Worm (Caenorhabditis elegans) whole organism, young adult: ENCODE results near the gene sru-42.

Source experiments
- C17E4.6 ChIP-seq: fragments of 200-800 bp; sonication (Bioruptor generic); IDR thresholded peaks from 2 replicates; pipeline ENCODE4 v1.3.6; 2022; ENCODE audit warnings: missing genetic modification reagents, missing genetic modification characterization, missing compliant biosample characterization
- D2030.7 ChIP-seq: fragments of 200-800 bp; sonication (Bioruptor generic); IDR thresholded peaks from 2 replicates; pipeline ENCODE4 v1.3.6; 2022; ENCODE audit warnings: missing genetic modification reagents, missing genetic modification characterization, missing compliant biosample characterization
- F22D6.2 ChIP-seq: sonication (generic microtip); optimal IDR thresholded peaks from 2 replicates; lab custom pipeline; 2016; ENCODE audit warnings: mild to moderate bottlenecking, missing genetic modification characterization, missing compliant biosample characterization
- F37B4.10 ChIP-seq: fragments of 200-800 bp; sonication (Bioruptor generic); IDR thresholded peaks from 2 replicates; pipeline ENCODE4 v1.3.6; 2022; ENCODE audit warnings: missing genetic modification characterization, missing compliant biosample characterization
- F39B2.1 ChIP-seq: fragments of 200-800 bp; sonication (Bioruptor generic); IDR thresholded peaks from 2 replicates; pipeline ENCODE4 v1.3.6; 2022; ENCODE audit warnings: missing genetic modification reagents, missing genetic modification characterization, missing compliant biosample characterization
- F55B11.4 ChIP-seq: sonication (generic microtip); optimal IDR thresholded peaks from 2 replicates; lab custom pipeline; 2016; ENCODE audit warnings: missing compliant biosample characterization, missing genetic modification characterization, borderline replicate concordance; ENCODE audit not compliant: insufficient read depth
- K12H6.12 ChIP-seq: fragments of 200-800 bp; sonication (Bioruptor generic); optimal IDR thresholded peaks from 2 replicates; lab custom pipeline; 2018; ENCODE audit warnings: mild to moderate bottlenecking, missing genetic modification characterization, missing compliant biosample characterization
- T07F8.4 ChIP-seq: sonication (generic microtip); optimal IDR thresholded peaks from 2 replicates; lab custom pipeline; 2016; ENCODE audit warnings: mild to moderate bottlenecking, missing genetic modification characterization, moderate library complexity, missing compliant biosample characterization
- Y79H2A.3 ChIP-seq: fragments of 200-800 bp; sonication (Bioruptor generic); conservative IDR thresholded peaks from 2 replicates; pipeline ENCODE4 v1.3.6; 2022; ENCODE audit warnings: missing genetic modification reagents, missing genetic modification characterization, missing compliant biosample characterization
- aptf-2 ChIP-seq: fragments of 200-800 bp; sonication (Bioruptor generic); conservative IDR thresholded peaks from 2 replicates; pipeline ENCODE4 v1.3.6; 2022; ENCODE audit warnings: missing genetic modification reagents, missing genetic modification characterization, missing compliant biosample characterization
- atf-7 ChIP-seq: sonication (generic microtip); optimal IDR thresholded peaks from 2 replicates; lab custom pipeline; 2017; ENCODE audit warnings: mild to moderate bottlenecking, missing genetic modification characterization, missing compliant biosample characterization
- athp-1 ChIP-seq: sonication (generic microtip); optimal IDR thresholded peaks from 2 replicates; lab custom pipeline; 2017; ENCODE audit warnings: mild to moderate bottlenecking, missing genetic modification characterization, missing compliant biosample characterization
- attf-5 ChIP-seq: fragments of 200-800 bp; sonication (Bioruptor generic); optimal IDR thresholded peaks from 2 replicates; lab custom pipeline; 2018; ENCODE audit warnings: mild to moderate bottlenecking, missing genetic modification characterization, missing compliant biosample characterization
- cebp-1 ChIP-seq, 2 experiments: fragments of 200-800 bp in 1 of 2; sonication (Bioruptor generic) in 1 of 2; sonication (generic microtip) in 1 of 2; IDR thresholded peaks in 1 of 2; optimal IDR thresholded peaks in 1 of 2; 2 replicates each; pipeline versions ENCODE4 v1.3.6 to Lab custom; 2017 to 2022; ENCODE audit warnings: missing compliant biosample characterization in 2 of 2, missing genetic modification characterization in 2 of 2, mild to moderate bottlenecking in 1 of 2, missing genetic modification reagents in 1 of 2, moderate library complexity in 1 of 2
- cebp-2 ChIP-seq: fragments of 200-800 bp; sonication (Bioruptor generic); IDR thresholded peaks from 2 replicates; pipeline ENCODE4 v1.3.6; 2022; ENCODE audit warnings: missing genetic modification characterization, missing compliant biosample characterization
- ceh-100 ChIP-seq: fragments of 200-800 bp; sonication (Bioruptor generic); IDR thresholded peaks from 2 replicates; pipeline ENCODE4 v1.3.6; 2022; ENCODE audit warnings: missing genetic modification reagents, missing genetic modification characterization, missing compliant biosample characterization
- ceh-91 ChIP-seq: fragments of 200-800 bp; sonication (Bioruptor generic); IDR thresholded peaks from 2 replicates; pipeline ENCODE4 v1.3.6; 2022; ENCODE audit warnings: missing genetic modification reagents, missing genetic modification characterization, missing compliant biosample characterization
- chd-7 ChIP-seq: sonication (generic microtip); optimal IDR thresholded peaks from 2 replicates; lab custom pipeline; 2016; ENCODE audit warnings: mild to moderate bottlenecking, missing genetic modification characterization, moderate library complexity, missing compliant biosample characterization
- dox-1 ChIP-seq: fragments of 200-800 bp; sonication (Bioruptor generic); IDR thresholded peaks from 2 replicates; pipeline ENCODE4 v1.3.6; 2022; ENCODE audit warnings: missing genetic modification reagents, missing genetic modification characterization, missing compliant biosample characterization
- dpl-1 ChIP-seq: fragments of 150-350 bp; optimal IDR thresholded peaks from 2 replicates; lab custom pipeline; 2014; ENCODE audit warnings: missing biosample characterization, missing genetic modification reagents, missing genetic modification characterization
- egl-44 ChIP-seq: fragments of 200-800 bp; sonication (Bioruptor generic); IDR thresholded peaks from 2 replicates; pipeline ENCODE4 v1.3.6; 2022; ENCODE audit warnings: missing genetic modification reagents, missing genetic modification characterization, missing compliant biosample characterization
- gei-17 ChIP-seq: fragments of 200-800 bp; sonication (Bioruptor generic); optimal IDR thresholded peaks from 2 replicates; lab custom pipeline; 2018; ENCODE audit warnings: mild to moderate bottlenecking, missing genetic modification characterization, missing compliant biosample characterization
- him-1 ChIP-seq: sonication (generic microtip); optimal IDR thresholded peaks from 2 replicates; lab custom pipeline; 2016; ENCODE audit warnings: missing genotype, missing genetic modification reagents, missing genetic modification characterization, missing compliant biosample characterization
- hmg-1.2 ChIP-seq: fragments of 200-800 bp; sonication (Bioruptor generic); IDR thresholded peaks from 2 replicates; pipeline ENCODE4 v1.3.6; 2022; ENCODE audit warnings: missing genetic modification reagents, missing genetic modification characterization, missing compliant biosample characterization
- hmg-20 ChIP-seq: fragments of 200-800 bp; sonication (Bioruptor generic); IDR thresholded peaks from 2 replicates; pipeline ENCODE4 v1.3.6; 2022; ENCODE audit warnings: missing genetic modification reagents, missing genetic modification characterization, missing compliant biosample characterization
- hrde-1 ChIP-seq: sonication (generic microtip); optimal IDR thresholded peaks from 2 replicates; lab custom pipeline; 2016; ENCODE audit warnings: missing genetic modification characterization, mild to moderate bottlenecking, missing compliant biosample characterization, moderate library complexity, missing genotype, missing genetic modification reagents, borderline replicate concordance
- lag-1 ChIP-seq: fragments of 200-800 bp; sonication (Bioruptor generic); IDR thresholded peaks from 2 replicates; pipeline ENCODE4 v1.3.6; 2022; ENCODE audit warnings: missing genetic modification reagents, missing genetic modification characterization, missing compliant biosample characterization
- lsl-1 ChIP-seq: fragments of 200-800 bp; sonication (Bioruptor generic); optimal IDR thresholded peaks from 2 replicates; lab custom pipeline; 2018; ENCODE audit warnings: mild to moderate bottlenecking, missing genetic modification characterization, moderate library complexity, missing compliant biosample characterization
- mcd-1 ChIP-seq: fragments of 200-800 bp; sonication (Bioruptor generic); IDR thresholded peaks from 2 replicates; pipeline ENCODE4 v1.3.6; 2022; ENCODE audit warnings: missing genetic modification reagents, missing genetic modification characterization, missing compliant biosample characterization
- mxl-1 ChIP-seq: sonication (generic microtip); optimal IDR thresholded peaks from 2 replicates; lab custom pipeline; 2016; ENCODE audit warnings: missing genetic modification characterization, missing compliant biosample characterization
- nfya-1 ChIP-seq: sonication (generic microtip); optimal IDR thresholded peaks from 2 replicates; lab custom pipeline; 2017; ENCODE audit warnings: antibody characterized with exemption, missing compliant biosample characterization, missing genetic modification characterization, borderline replicate concordance; ENCODE audit not compliant: insufficient read depth
- nhr-120 ChIP-seq: fragments of 200-800 bp; sonication (Bioruptor generic); IDR thresholded peaks from 2 replicates; pipeline ENCODE4 v1.3.6; 2022; ENCODE audit warnings: missing genetic modification characterization, missing compliant biosample characterization
- nhr-179 ChIP-seq: sonication (generic microtip); optimal IDR thresholded peaks from 2 replicates; lab custom pipeline; 2016; ENCODE audit warnings: mild to moderate bottlenecking, missing genetic modification characterization, missing compliant biosample characterization
- nhr-80 ChIP-seq: sonication (generic microtip); optimal IDR thresholded peaks from 2 replicates; lab custom pipeline; 2016; ENCODE audit warnings: missing genetic modification characterization, missing compliant biosample characterization
- rec-8 ChIP-seq, 2 experiments: sonication (generic microtip); optimal IDR thresholded peaks; 2 replicates each; lab custom pipeline; 2016; ENCODE audit warnings: mild to moderate bottlenecking in 2 of 2, missing genetic modification characterization in 2 of 2, missing genetic modification reagents in 2 of 2, missing genotype in 2 of 2, missing biosample characterization in 1 of 2, missing compliant biosample characterization in 1 of 2, moderate library complexity in 1 of 2
- repo-1 ChIP-seq: sonication (generic microtip); optimal IDR thresholded peaks from 2 replicates; lab custom pipeline; 2017; ENCODE audit warnings: mild to moderate bottlenecking, missing genetic modification characterization, missing compliant biosample characterization
- sdz-38 ChIP-seq: sonication (generic microtip); optimal IDR thresholded peaks from 2 replicates; lab custom pipeline; 2016; ENCODE audit warnings: missing genotype, missing genetic modification characterization, missing compliant biosample characterization
- sptf-2 ChIP-seq: fragments of 200-800 bp; sonication (Bioruptor generic); optimal IDR thresholded peaks from 2 replicates; lab custom pipeline; 2018; ENCODE audit warnings: mild to moderate bottlenecking, missing genetic modification characterization, missing compliant biosample characterization
- tbp1 ChIP-seq: fragments of 200-800 bp; sonication (Bioruptor generic); optimal IDR thresholded peaks from 2 replicates; lab custom pipeline; 2018; ENCODE audit warnings: mild to moderate bottlenecking, missing genetic modification characterization, missing compliant biosample characterization
- unc-130 ChIP-seq: sonication (generic microtip); optimal IDR thresholded peaks from 2 replicates; lab custom pipeline; 2016; ENCODE audit warnings: missing genetic modification reagents, missing genetic modification characterization, missing compliant biosample characterization
- xnd-1 ChIP-seq: sonication (generic microtip); optimal IDR thresholded peaks from 2 replicates; lab custom pipeline; 2016; ENCODE audit warnings: missing genotype, missing genetic modification reagents, missing genetic modification characterization, missing compliant biosample characterization
- zim-3 ChIP-seq: sonication (generic microtip); optimal IDR thresholded peaks from 2 replicates; lab custom pipeline; 2017; ENCODE audit warnings: mild to moderate bottlenecking, missing genetic modification characterization, moderate library complexity, missing compliant biosample characterization
- ztf-22 ChIP-seq: fragments of 200-800 bp; sonication (Bioruptor generic); optimal IDR thresholded peaks from 2 replicates; lab custom pipeline; 2018; ENCODE audit warnings: mild to moderate bottlenecking, missing genetic modification characterization, moderate library complexity, missing compliant biosample characterization
- ztf-26 ChIP-seq: sonication (generic microtip); optimal IDR thresholded peaks from 2 replicates; lab custom pipeline; 2017; ENCODE audit warnings: missing genetic modification characterization, missing compliant biosample characterization
- ztf-6 ChIP-seq: fragments of 200-800 bp; sonication (Bioruptor generic); IDR thresholded peaks from 2 replicates; pipeline ENCODE4 v1.3.6; 2022; ENCODE audit warnings: missing genetic modification reagents, missing genetic modification characterization, missing compliant biosample characterization

Gene sru-42

DNA sequence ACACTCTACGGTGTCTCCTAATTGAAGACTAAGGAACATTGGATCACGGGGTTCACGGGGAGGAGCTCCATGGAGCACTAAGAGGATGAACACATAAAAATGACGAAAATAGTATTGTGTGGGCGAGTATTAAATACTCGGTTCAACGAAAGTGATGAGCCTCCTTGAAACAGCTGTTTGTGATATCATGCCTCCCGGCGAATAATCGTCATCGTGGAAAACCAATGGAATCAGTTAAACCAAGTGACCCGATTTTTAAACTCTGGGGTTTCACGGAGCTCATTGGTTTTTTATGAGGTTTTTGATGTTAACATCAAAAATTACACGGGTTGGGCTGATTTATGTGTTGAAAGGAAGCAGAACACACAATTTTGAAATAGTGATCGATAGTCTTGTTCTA, 11.3 kb downstream of the sru-42 start (continued):
- TF ChIP-seq ceh-100 (GFP tag; lab: Robert Waterston, UW) (no peak), D2030.7 (no peak)

DNA sequence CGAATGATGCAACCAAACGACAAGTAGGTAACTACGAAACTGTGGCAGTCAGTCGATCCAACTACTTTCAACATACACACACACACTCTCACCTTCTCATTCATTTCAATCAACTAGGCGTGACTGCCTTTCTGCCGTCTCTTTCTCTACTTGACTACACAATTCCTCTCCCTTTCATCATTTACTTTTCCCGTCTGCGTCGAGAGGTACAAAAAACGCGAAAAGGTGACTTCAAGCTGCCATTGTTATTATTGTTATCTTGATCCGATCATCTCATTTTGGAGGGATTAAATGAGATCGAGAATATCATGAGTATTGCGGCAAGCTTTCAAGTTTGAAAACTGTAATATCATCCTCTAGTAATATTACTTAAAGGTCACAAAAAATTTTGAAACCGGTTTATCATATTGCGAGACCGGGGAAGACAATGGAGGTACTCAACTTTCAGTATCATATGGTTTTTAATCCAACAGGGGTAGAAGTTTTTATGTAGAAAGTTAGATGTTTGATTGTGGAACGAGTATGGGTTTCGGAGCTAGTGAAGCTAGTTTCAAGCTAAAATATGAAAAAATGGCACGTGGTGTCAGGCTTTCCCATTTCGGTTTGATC, 13.9 kb downstream of the sru-42 start:
- TF ChIP-seq dox-1 (GFP tag; lab: Robert Waterston, UW) (0 out of 2 replicates have a peak, but pooled peaks have one; percentile 26), nhr-80 (tag; lab: Kevin White, UChicago) (peak; percentile 45), hmg-1.2 (GFP tag; lab: Robert Waterston, UW) (peak; percentile 40; the same call in 1 of the 2 replicates), cebp-1 (GFP tag; IDR thresholded peaks at IDR 0.05; lab: Robert Waterston, UW) (no peak), cebp-1 (tag; optimal IDR thresholded peaks at IDR 0.05; lab: Kevin White, UChicago) (peak; percentile 70), attf-5 (GFP tag; lab: Kevin White, UChicago) (peak; percentile 33), lag-1 (no peak)

DNA sequence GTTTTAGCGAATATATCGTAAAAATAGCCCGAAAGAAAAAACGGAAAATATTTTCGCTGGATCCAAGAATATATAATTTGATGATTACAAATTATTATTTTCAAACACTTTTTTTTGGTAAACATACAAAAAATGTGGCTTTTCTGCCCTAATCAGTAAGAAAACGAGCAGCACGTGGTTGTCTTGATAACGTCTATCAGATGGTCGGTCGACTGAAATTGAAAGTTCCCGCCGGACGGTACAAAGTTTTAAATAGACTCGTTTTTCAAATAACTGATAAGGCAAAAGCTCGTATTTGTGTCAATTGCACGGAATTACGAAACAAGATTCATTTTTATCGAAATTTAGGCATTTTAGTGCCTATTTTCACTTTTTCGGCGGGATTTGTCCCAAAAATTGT, 16.5 kb downstream of the sru-42 start:
- TF ChIP-seq egl-44 (GFP tag; lab: Robert Waterston, UW) (no peak), chd-7 (tag; lab: Kevin White, UChicago) (no peak), him-1 (no peak), rec-8 (tag; optimal IDR thresholded peaks at IDR 0.05; lab: Kevin White, UChicago) (no peak), lsl-1 (GFP tag; lab: Kevin White, UChicago) (no peak), nhr-120 (GFP tag; lab: Robert Waterston, UW) (no peak), ceh-91 (GFP tag; lab: Robert Waterston, UW) (no peak), F22D6.2 (tag; lab: Kevin White, UChicago) (no peak), nhr-179 (tag; lab: Kevin White, UChicago) (no peak), nhr-80 (tag; lab: Kevin White, UChicago) (peak; percentile 96), ztf-26 (tag; lab: Kevin White, UChicago) (no peak), zim-3 (tag; lab: Kevin White, UChicago) (no peak), T07F8.4 (tag; lab: Kevin White, UChicago) (no peak), hrde-1 (tag; lab: Kevin White, UChicago) (no peak), nfya-1 (no peak), K12H6.12 (tag; lab: Kevin White, UChicago) (no peak), xnd-1 (tag; lab: Kevin White, UChicago) (no peak), ztf-6 (no peak), cebp-2 (no peak), unc-130 (no peak), Y79H2A.3 (no peak), F39B2.1 (GFP tag; lab: Robert Waterston, UW) (no peak), hmg-20 (GFP tag; lab: Robert Waterston, UW) (no peak), atf-7 (peak; percentile 64), athp-1 (tag; lab: Kevin White, UChicago) (no peak), mxl-1 (no peak), ztf-22 (GFP tag; lab: Kevin White, UChicago) (peak; percentile 46), sdz-38 (tag; lab: Kevin White, UChicago) (no peak), sptf-2 (GFP tag; lab: Kevin White, UChicago) (no peak), gei-17 (GFP tag; lab: Kevin White, UChicago) (no peak), F55B11.4 (tag; lab: Kevin White, UChicago) (no peak), tbp1 (GFP tag; lab: Kevin White, UChicago) (peak; percentile 25), mcd-1 (no peak), aptf-2 (GFP tag; lab: Robert Waterston, UW) (no peak), F37B4.10 (no peak), C17E4.6 (GFP tag; lab: Robert Waterston, UW) (no peak), dpl-1 (GFP tag; lab: Kevin White, UChicago) (no peak), lag-1 (no peak), repo-1 (no peak)
